Fruit fly (Drosophila melanogaster) whole organism, embryonic: ENCODE results near the gene CG15403.

ENCODE experiments used
- Aef1 ChIP-seq: fragments of 200-800 bp; sonication (Bioruptor generic); IDR thresholded peaks from 3 replicates; pipeline ENCODE4 v1.3.6; 2022; ENCODE audit warnings: missing biosample characterization, missing genetic modification characterization
- Atf6 ChIP-seq: fragments of 200-800 bp; sonication (Bioruptor generic); IDR thresholded peaks from 2 replicates; pipeline ENCODE4 v1.3.6; 2022; ENCODE audit warnings: missing biosample characterization, missing genetic modification characterization
- B-H1 ChIP-seq: fragments of 200-800 bp; sonication (Bioruptor generic); IDR thresholded peaks from 3 replicates; pipeline ENCODE4 v1.3.6; 2022; ENCODE audit warnings: missing biosample characterization, missing genetic modification characterization
- CG10979 ChIP-seq: fragments of 200-800 bp; sonication (Bioruptor generic); optimal IDR thresholded peaks from 2 replicates; lab custom pipeline; 2018; ENCODE audit warnings: missing biosample characterization, mild to moderate bottlenecking, missing genetic modification characterization, moderate library complexity
- CG13624 ChIP-seq: fragments of 200-800 bp; sonication (Bioruptor generic); optimal IDR thresholded peaks from 2 replicates; lab custom pipeline; 2016; ENCODE audit warnings: missing biosample characterization, missing genetic modification characterization
- CG14050 ChIP-seq: fragments of 200-800 bp; sonication (Bioruptor generic); IDR thresholded peaks from 3 replicates; pipeline ENCODE4 v1.3.6; 2022; ENCODE audit warnings: missing biosample characterization, missing genetic modification characterization
- CG14667 ChIP-seq: fragments of 200-800 bp; sonication (Bioruptor generic); IDR thresholded peaks from 2 replicates; pipeline ENCODE4 v1.3.6; 2022; ENCODE audit warnings: missing biosample characterization, missing genetic modification characterization
- CG1529 ChIP-seq: fragments of 200-800 bp; sonication (Bioruptor generic); optimal IDR thresholded peaks from 3 replicates; lab custom pipeline; 2018; ENCODE audit warnings: missing biosample characterization, missing genetic modification characterization
- CG15479 ChIP-seq: fragments of 200-800 bp; sonication (Bioruptor generic); optimal IDR thresholded peaks from 3 replicates; lab custom pipeline; 2019; ENCODE audit warnings: missing biosample characterization, mild to moderate bottlenecking, missing genetic modification characterization, moderate library complexity
- CG17802 ChIP-seq: fragments of 200-800 bp; sonication (Bioruptor generic); optimal IDR thresholded peaks from 2 replicates; lab custom pipeline; 2018; ENCODE audit warnings: missing biosample characterization, mild to moderate bottlenecking, missing genetic modification characterization, moderate library complexity
- CG3726 ChIP-seq: fragments of 200-800 bp; sonication (Bioruptor generic); IDR thresholded peaks from 3 replicates; pipeline ENCODE4, ENCODE4 v1.3.6; 2022; ENCODE audit warnings: missing biosample characterization, missing genetic modification characterization
- CG4282 ChIP-seq: fragments of 200-800 bp; sonication (Bioruptor generic); optimal IDR thresholded peaks from 2 replicates; lab custom pipeline; 2016; ENCODE audit warnings: missing biosample characterization, missing genetic modification characterization
- CG4328 ChIP-seq: fragments of 200-800 bp; sonication (Bioruptor generic); optimal IDR thresholded peaks from 3 replicates; lab custom pipeline; 2017; ENCODE audit warnings: missing biosample characterization, missing genetic modification reagents, missing genetic modification characterization
- CG4360 ChIP-seq: fragments of 200-800 bp; sonication (Bioruptor generic); IDR thresholded peaks from 2 replicates; pipeline ENCODE4 v1.3.6; 2022; ENCODE audit warnings: missing biosample characterization, missing genetic modification characterization
- CG7786 ChIP-seq: fragments of 200-800 bp; sonication (Bioruptor generic); optimal IDR thresholded peaks from 2 replicates; lab custom pipeline; 2016; ENCODE audit warnings: missing biosample characterization, missing genetic modification characterization
- CG7839 ChIP-seq: fragments of 200-800 bp; sonication (Bioruptor generic); optimal IDR thresholded peaks from 3 replicates; lab custom pipeline; 2018; ENCODE audit warnings: missing biosample characterization, mild to moderate bottlenecking, missing genetic modification characterization, moderate library complexity
- CG7987 ChIP-seq: fragments of 200-800 bp; sonication (Bioruptor generic); optimal IDR thresholded peaks from 2 replicates; lab custom pipeline; 2018; ENCODE audit warnings: missing biosample characterization, mild to moderate bottlenecking, missing genetic modification characterization, moderate library complexity
- E2f2 ChIP-seq: fragments of 200-800 bp; sonication (Bioruptor generic); IDR thresholded peaks from 2 replicates; pipeline ENCODE4 v1.3.6; 2022; ENCODE audit warnings: missing biosample characterization, missing genetic modification characterization
- GATAe ChIP-seq: fragments of 200-800 bp; sonication (Bioruptor generic); conservative IDR thresholded peaks from 2 replicates; pipeline ENCODE4 v1.3.6; 2022; ENCODE audit warnings: missing biosample characterization, missing genetic modification characterization
- Gug ChIP-seq: fragments of 200-800 bp; sonication (Bioruptor generic); IDR thresholded peaks from 4 replicates; pipeline ENCODE4 v1.3.6; 2022; ENCODE audit warnings: missing biosample characterization, missing genetic modification characterization
- HHEX ChIP-seq: fragments of 200-800 bp; sonication (Bioruptor generic); optimal IDR thresholded peaks from 3 replicates; lab custom pipeline; 2017; ENCODE audit warnings: missing biosample characterization, mild to moderate bottlenecking, missing genetic modification characterization, missing genetic modification reagents
- HmgD ChIP-seq: fragments of 200-800 bp; sonication (Bioruptor generic); optimal IDR thresholded peaks from 3 replicates; lab custom pipeline; 2016; ENCODE audit warnings: missing biosample characterization, missing genetic modification characterization
- Hr39 ChIP-seq: fragments of >200 bp; optimal IDR thresholded peaks from 2 replicates; lab custom pipeline; 2017
- Jarid2 ChIP-seq: fragments of 200-800 bp; sonication (Bioruptor generic); optimal IDR thresholded peaks from 3 replicates; lab custom pipeline; 2017; ENCODE audit warnings: mild to moderate bottlenecking, missing biosample characterization, missing genetic modification reagents, missing genetic modification characterization
- Meics ChIP-seq: fragments of 200-800 bp; sonication (Bioruptor generic); optimal IDR thresholded peaks from 2 replicates; lab custom pipeline; 2017; ENCODE audit warnings: missing biosample characterization, mild to moderate bottlenecking, missing genetic modification characterization
- NfI ChIP-seq: fragments of 200-800 bp; sonication (Bioruptor generic); optimal IDR thresholded peaks from 3 replicates; lab custom pipeline; 2018; ENCODE audit warnings: missing biosample characterization, mild to moderate bottlenecking, missing genetic modification characterization, moderate library complexity
- Sry-β ChIP-seq: fragments of 200-800 bp; sonication (Bioruptor generic); optimal IDR thresholded peaks from 2 replicates; lab custom pipeline; 2018; ENCODE audit warnings: missing biosample characterization, mild to moderate bottlenecking, missing genetic modification characterization, moderate library complexity
- Sry-δ ChIP-seq: fragments of 200-800 bp; sonication (Bioruptor generic); optimal IDR thresholded peaks from 2 replicates; lab custom pipeline; 2016; ENCODE audit warnings: missing biosample characterization, missing genetic modification characterization
- Stat92E ChIP-seq, 3 experiments: fragments of >200 bp in 2 of 3; fragments of 200-800 bp in 1 of 3; sonication (Bioruptor generic) in 1 of 3; optimal IDR thresholded peaks; 2 replicates each; lab custom pipeline; 2017 to 2019; ENCODE audit warnings: missing biosample characterization in 3 of 3, missing genetic modification characterization in 3 of 3, mild to moderate bottlenecking in 1 of 3, moderate library complexity in 1 of 3
- TFAM ChIP-seq: fragments of 200-800 bp; sonication (Bioruptor generic); optimal IDR thresholded peaks from 2 replicates; lab custom pipeline; 2017; ENCODE audit warnings: missing biosample characterization, missing genetic modification characterization, inconsistent platforms
- Xrp1 ChIP-seq: fragments of 200-800 bp; sonication (Bioruptor generic); IDR thresholded peaks from 2 replicates; pipeline ENCODE4 v1.3.6; 2022; ENCODE audit warnings: missing biosample characterization, missing genetic modification characterization
- al ChIP-seq: fragments of 200-800 bp; sonication (Bioruptor generic); IDR thresholded peaks from 2 replicates; pipeline ENCODE4 v1.3.6; 2022; ENCODE audit warnings: missing biosample characterization, missing genetic modification characterization
- ap ChIP-seq: fragments of 200-800 bp; sonication (Bioruptor generic); IDR thresholded peaks from 2 replicates; pipeline ENCODE4 v1.3.6; 2022; ENCODE audit warnings: missing biosample characterization, missing genetic modification characterization
- ash1 ChIP-seq: fragments of 200-800 bp; sonication (Bioruptor generic); optimal IDR thresholded peaks from 2 replicates; lab custom pipeline; 2018; ENCODE audit warnings: missing biosample characterization, mild to moderate bottlenecking, missing genetic modification characterization
- danr ChIP-seq: fragments of 200-800 bp; sonication (Bioruptor generic); IDR thresholded peaks from 2 replicates; pipeline ENCODE4 v1.3.6; 2022; ENCODE audit warnings: missing biosample characterization, missing genetic modification characterization
- dimm ChIP-seq: fragments of 200-800 bp; sonication (Bioruptor generic); IDR thresholded peaks from 2 replicates; pipeline ENCODE4 v1.3.6; 2022; ENCODE audit warnings: missing biosample characterization, missing genetic modification characterization
- fru ChIP-seq: fragments of >200 bp; optimal IDR thresholded peaks from 2 replicates; lab custom pipeline; 2017
- gcm2 ChIP-seq: fragments of 200-800 bp; sonication (Bioruptor generic); optimal IDR thresholded peaks from 2 replicates; lab custom pipeline; 2016; ENCODE audit warnings: missing biosample characterization, missing genetic modification characterization
- gsb-n ChIP-seq: fragments of 200-800 bp; sonication (Bioruptor generic); optimal IDR thresholded peaks from 3 replicates; lab custom pipeline; 2018; ENCODE audit warnings: missing biosample characterization, mild to moderate bottlenecking, missing genetic modification characterization
- hbn ChIP-seq: fragments of 200-800 bp; sonication (Bioruptor generic); IDR thresholded peaks from 2 replicates; pipeline ENCODE4 v1.3.6; 2022; ENCODE audit warnings: missing biosample characterization, missing genetic modification characterization; ENCODE audit not compliant: partially characterized antibody
- inv ChIP-seq: fragments of 200-800 bp; sonication (Bioruptor generic); IDR thresholded peaks from 2 replicates; pipeline ENCODE4 v1.3.6; 2022; ENCODE audit warnings: missing biosample characterization, missing genetic modification characterization; ENCODE audit not compliant: partially characterized antibody
- jigr1 ChIP-seq: fragments of 200-800 bp; sonication (Bioruptor generic); IDR thresholded peaks from 3 replicates; pipeline ENCODE4 v1.3.6; 2022; ENCODE audit warnings: missing biosample characterization, missing genetic modification characterization
- kay ChIP-seq: fragments of 200-800 bp; sonication (Bioruptor generic); optimal IDR thresholded peaks from 2 replicates; lab custom pipeline; 2016; ENCODE audit warnings: missing biosample characterization, missing genetic modification characterization
- ken ChIP-seq: fragments of 200-800 bp; sonication (Bioruptor generic); IDR thresholded peaks from 3 replicates; pipeline ENCODE4 v1.3.6; 2022; ENCODE audit warnings: missing biosample characterization, missing genetic modification characterization
- maf-S ChIP-seq: fragments of 200-800 bp; sonication (Bioruptor generic); optimal IDR thresholded peaks from 2 replicates; lab custom pipeline; 2016; ENCODE audit warnings: missing biosample characterization, missing genetic modification characterization
- scrt ChIP-seq: fragments of 200-800 bp; sonication (Bioruptor generic); optimal IDR thresholded peaks from 2 replicates; lab custom pipeline; 2018; ENCODE audit warnings: missing biosample characterization, mild to moderate bottlenecking, missing genetic modification characterization, moderate library complexity
- sisA ChIP-seq: fragments of 200-800 bp; sonication (Bioruptor generic); IDR thresholded peaks from 2 replicates; pipeline ENCODE4 v1.3.6; 2022; ENCODE audit warnings: missing biosample characterization, missing genetic modification characterization
- ssp ChIP-seq: fragments of 200-800 bp; sonication (Bioruptor generic); IDR thresholded peaks from 2 replicates; pipeline ENCODE4 v1.3.6; 2022; ENCODE audit warnings: missing biosample characterization, missing genetic modification characterization
- stwl ChIP-seq: fragments of 200-800 bp; sonication (Bioruptor generic); optimal IDR thresholded peaks from 3 replicates; lab custom pipeline; 2018; ENCODE audit warnings: missing biosample characterization, mild to moderate bottlenecking, missing genetic modification characterization, moderate library complexity
- tll ChIP-seq, 2 experiments: fragments of 200-800 bp in 1 of 2; fragments of >200 bp in 1 of 2; sonication (Bioruptor generic) in 1 of 2; optimal IDR thresholded peaks; 2 replicates each; lab custom pipeline; 2017 to 2019; ENCODE audit warnings: missing biosample characterization in 2 of 2, missing genetic modification characterization in 2 of 2, mild to moderate bottlenecking in 1 of 2, moderate library complexity in 1 of 2

Gene CG15403

DNA sequence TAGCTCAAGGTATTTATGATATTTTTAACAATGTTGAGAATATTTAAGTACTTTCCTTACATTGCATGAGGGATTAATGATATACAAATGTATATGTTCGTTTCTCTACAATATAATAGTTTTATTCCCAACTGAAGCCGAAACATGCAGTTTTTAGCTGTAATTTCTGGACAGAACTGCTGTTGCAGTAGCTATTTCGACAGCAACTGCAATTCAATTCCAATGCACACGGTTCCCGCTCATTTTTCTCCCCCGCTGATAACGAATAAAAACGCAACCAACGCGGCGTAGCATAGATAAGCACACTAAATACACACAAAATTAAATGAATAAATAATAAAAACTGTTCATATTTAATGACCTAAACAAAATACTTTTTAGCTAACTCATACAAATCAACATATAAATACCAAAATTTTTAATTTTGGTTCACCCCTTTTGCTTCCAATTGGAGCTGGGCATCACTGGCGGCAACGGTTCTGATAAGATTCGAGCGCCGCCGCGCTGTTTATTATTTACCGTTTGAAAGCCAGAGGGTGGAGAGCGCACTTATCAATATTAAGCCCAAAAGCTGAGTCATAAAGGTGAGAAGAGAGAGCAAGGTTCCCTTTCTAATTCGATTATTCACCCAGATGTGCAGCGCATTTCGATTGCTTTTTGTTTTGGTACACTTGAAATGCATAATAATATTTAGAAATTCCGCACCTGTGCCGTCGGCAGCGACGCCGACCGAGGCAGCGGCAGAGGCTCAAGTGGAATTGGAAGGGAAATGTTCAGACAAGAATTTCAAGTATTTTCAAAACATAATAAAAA, 30.0 kb downstream of the CG15403 start (continued):
- TF ChIP-seq E2f2 (0 out of 2 replicates have a peak, but pooled peaks have one; percentile 25), inv (GFP tag; lab: Robert Waterston, UW) (peak; percentile 22; the same call in 1 of the 2 replicates), Hr39 (lab: Kevin White, UChicago) (no peak), CG7839 (tag; lab: Kevin White, UChicago) (peak; percentile 9), B-H1 (no peak), Jarid2 (no peak), CG1529 (GFP tag; lab: Kevin White, UChicago) (no peak), CG14050 (no peak; the same call in 2 of the 3 replicates), gcm2 (no peak), Meics (GFP tag; lab: Kevin White, UChicago) (no peak), HmgD (GFP tag; lab: Kevin White, UChicago) (no peak), Sry-β (GFP tag; lab: Kevin White, UChicago) (peak; percentile 92), scrt (GFP tag; lab: Kevin White, UChicago) (no peak), CG7987 (GFP tag; lab: Kevin White, UChicago) (peak; percentile 18), CG15479 (GFP tag; lab: Kevin White, UChicago) (no peak), TFAM (GFP tag; lab: Kevin White, UChicago) (no peak), Xrp1 (GFP tag; lab: Robert Waterston, UW) (peak; percentile 22; the same call in 1 of the 2 replicates), tll (GFP tag; optimal IDR thresholded peaks at IDR 0.05; lab: Kevin White, UChicago) (no peak), fru (lab: Kevin White, UChicago) (no peak), CG4328 (GFP tag; lab: Kevin White, UChicago) (no peak), Aef1 (GFP tag; lab: Robert Waterston, UW) (no peak), dimm (GFP tag; lab: Robert Waterston, UW) (no peak), CG10979 (tag; lab: Kevin White, UChicago) (no peak), GATAe (peak; percentile 56; the same call in 1 of the 2 replicates), danr (GFP tag; lab: Robert Waterston, UW) (no peak), ssp (GFP tag; lab: Robert Waterston, UW) (no peak), NfI (GFP tag; lab: Kevin White, UChicago) (peak; percentile 2), kay (GFP tag; lab: Kevin White, UChicago) (peak; percentile 51), gsb-n (tag; lab: Kevin White, UChicago) (peak; percentile 6), stwl (tag; lab: Kevin White, UChicago) (peak; percentile 94), CG7786 (GFP tag; lab: Kevin White, UChicago) (no peak), CG17802 (no peak), ash1 (no peak), Sry-δ (GFP tag; lab: Kevin White, UChicago) (no peak), hbn (GFP tag; lab: Robert Waterston, UW) (no peak), ken (GFP tag; lab: Robert Waterston, UW) (0 out of 3 replicates have a peak, but pooled peaks have one; percentile 17), Gug (GFP tag; lab: Robert Waterston, UW) (no peak), HHEX (GFP tag; lab: Kevin White, UChicago) (no peak), sisA (no peak), CG4282 (no peak), CG14667 (GFP tag; lab: Robert Waterston, UW) (no peak), CG3726 (GFP tag; lab: Robert Waterston, UW) (no peak), Atf6 (GFP tag; lab: Robert Waterston, UW) (no peak; the same call in 1 of the 2 replicates), Stat92E (GFP tag; optimal IDR thresholded peaks at IDR 0.05; lab: Kevin White, UChicago) (no peak), maf-S (no peak), ap (GFP tag; lab: Robert Waterston, UW) (0 out of 2 replicates have a peak, but pooled peaks have one; percentile 5), CG13624 (no peak), CG4360 (GFP tag; lab: Robert Waterston, UW) (no peak), jigr1 (GFP tag; lab: Robert Waterston, UW) (no peak), al (GFP tag; lab: Robert Waterston, UW) (no peak)
